Fruit fly (Drosophila melanogaster): ENCODE measurements around the gene CG10657.
A peak's percentile ranks its signal among the peaks of the same experiment; 100 is the strongest.

CG10657 gene

DNA sequence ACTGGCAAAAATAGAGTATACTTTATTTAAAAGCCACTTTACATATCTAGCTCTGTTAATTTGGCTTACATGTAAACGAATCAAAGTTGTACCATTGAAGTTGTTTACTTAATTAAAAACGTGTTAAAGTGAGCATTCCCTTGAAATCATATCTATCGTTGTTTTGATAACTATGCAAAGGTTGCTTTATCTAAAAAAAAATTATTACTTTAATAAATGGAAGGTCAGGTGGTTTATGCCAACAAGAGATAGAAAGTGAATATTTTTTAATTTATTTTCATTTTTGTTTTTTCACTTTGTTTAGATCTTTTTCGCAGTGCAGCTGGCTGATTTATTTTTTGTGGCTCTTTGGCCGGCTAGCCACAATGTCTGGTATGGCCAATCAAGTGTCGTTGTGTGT is 14.1 kb downstream of the CG10657 start (continued):
- peak; percentile 67 for TF ChIP-seq CG4820 (GFP tag; optimal IDR thresholded peaks at IDR 0.05)
- no peak for TF ChIP-seq chinmo (GFP tag; IDR thresholded peaks at IDR 0.05; ENCODE audit: partially characterized antibody)
- TF ChIP-seq Dll (GFP tag; IDR thresholded peaks at IDR 0.05; ENCODE audit: partially characterized antibody): no peak
- TF ChIP-seq CG11560 (tag; IDR thresholded peaks at IDR 0.05): no peak; the same call in 2 of the 3 replicates
- TF ChIP-seq eve (GFP tag; optimal IDR thresholded peaks at IDR 0.05): peak in 1 of 2 experiments; percentile 93
- TF ChIP-seq Stat92E (GFP tag; optimal IDR thresholded peaks at IDR 0.05): no peak
- peak; percentile 61 for TF ChIP-seq seq (GFP tag; IDR thresholded peaks at IDR 0.05)
- peak; percentile 47; the same call in 1 of the 2 replicates for TF ChIP-seq Rfx (GFP tag; IDR thresholded peaks at IDR 0.05)
- peak; percentile 52 for TF ChIP-seq Bteb2 (GFP tag; optimal IDR thresholded peaks at IDR 0.05)
- TF ChIP-seq CG2120 (GFP tag; optimal IDR thresholded peaks at IDR 0.05): peak; percentile 60
- peak; percentile 43 for TF ChIP-seq CG8281 (tag; optimal IDR thresholded peaks at IDR 0.05)
- TF ChIP-seq slbo (GFP tag; IDR thresholded peaks at IDR 0.05): peak; percentile 68
- peak; percentile 41 for TF ChIP-seq CG3281 (GFP tag; optimal IDR thresholded peaks at IDR 0.05)
- no peak for TF ChIP-seq hb (GFP tag; IDR thresholded peaks at IDR 0.05; ENCODE audit: partially characterized antibody)
- no peak for TF ChIP-seq zfh2 (GFP tag; optimal IDR thresholded peaks at IDR 0.05)
- TF ChIP-seq Atf6 (GFP tag; IDR thresholded peaks at IDR 0.05): peak; percentile 58; the same call in 1 of the 2 replicates
- peak; percentile 45; the same call in 1 of the 2 replicates for TF ChIP-seq esg (GFP tag; conservative IDR thresholded peaks at IDR 0.05)
- no peak for TF ChIP-seq CG16813 (GFP tag; IDR thresholded peaks at IDR 0.05; ENCODE audit: partially characterized antibody)
- peak; percentile 43; the same call in 1 of the 2 replicates for TF ChIP-seq dimm (GFP tag; IDR thresholded peaks at IDR 0.05)
- TF ChIP-seq CG4617 (GFP tag; optimal IDR thresholded peaks at IDR 0.05; ENCODE audit: borderline replicate concordance): peak; percentile 23
- TF ChIP-seq CG12299 (tag; optimal IDR thresholded peaks at IDR 0.05): peak; percentile 37
- peak; percentile 50 for TF ChIP-seq trem (tag; optimal IDR thresholded peaks at IDR 0.05)
- no peak for TF ChIP-seq fd102C (GFP tag; optimal IDR thresholded peaks at IDR 0.05)
- no peak for TF ChIP-seq CG10431 (GFP tag; optimal IDR thresholded peaks at IDR 0.05)
- peak; percentile 43 for TF ChIP-seq CG9817 (tag; optimal IDR thresholded peaks at IDR 0.05)
- peak; percentile 78 for TF ChIP-seq PHDP (tag; optimal IDR thresholded peaks at IDR 0.05)
- TF ChIP-seq maf-S (GFP tag; optimal IDR thresholded peaks at IDR 0.05): peak; percentile 20
- TF ChIP-seq CG13123 (GFP tag; optimal IDR thresholded peaks at IDR 0.05): peak; percentile 30
- no peak for TF ChIP-seq D (optimal IDR thresholded peaks at IDR 0.05)
- peak; percentile 84 for TF ChIP-seq D (GFP tag; optimal IDR thresholded peaks at IDR 0.05)
- TF ChIP-seq zen (tag; optimal IDR thresholded peaks at IDR 0.05): peak; percentile 13
- no peak for TF ChIP-seq bowl (GFP tag; IDR thresholded peaks at IDR 0.05)
- no peak for TF ChIP-seq vnd (GFP tag; IDR thresholded peaks at IDR 0.05; ENCODE audit: partially characterized antibody)
- peak in 1 of 2 experiments; percentile 1 for TF ChIP-seq Dfd (GFP tag; optimal IDR thresholded peaks at IDR 0.05)
- TF ChIP-seq wdn (GFP tag; IDR thresholded peaks at IDR 0.05): peak; percentile 22; the same call in 1 of the 2 replicates
- no peak for TF ChIP-seq HLH4C (GFP tag; IDR thresholded peaks at IDR 0.05; ENCODE audit: partially characterized antibody)
- TF ChIP-seq CG17612 (GFP tag; IDR thresholded peaks at IDR 0.05): no peak; the same call in 1 of the 2 replicates
- no peak for TF ChIP-seq CG31365 (tag; optimal IDR thresholded peaks at IDR 0.05)
- TF ChIP-seq fd64A (GFP tag; optimal IDR thresholded peaks at IDR 0.05): no peak
- peak; percentile 82 for TF ChIP-seq CG13424 (tag; optimal IDR thresholded peaks at IDR 0.05)
- TF ChIP-seq lilli (GFP tag; optimal IDR thresholded peaks at IDR 0.05): peak; percentile 70
- TF ChIP-seq Nf-YC (tag; optimal IDR thresholded peaks at IDR 0.05): peak; percentile 72
- peak; percentile 76 for TF ChIP-seq odd (GFP tag; optimal IDR thresholded peaks at IDR 0.05)
- TF ChIP-seq CG17912 (GFP tag; optimal IDR thresholded peaks at IDR 0.05): no peak
- peak; percentile 80 for TF ChIP-seq tgo (GFP tag; IDR thresholded peaks at IDR 0.05)
- TF ChIP-seq Sry-δ (GFP tag; optimal IDR thresholded peaks at IDR 0.05): peak; percentile 19
- TF ChIP-seq E2f1 (GFP tag; IDR thresholded peaks at IDR 0.05): peak; percentile 67
- no peak for TF ChIP-seq gfzf (GFP tag; optimal IDR thresholded peaks at IDR 0.05)
- TF ChIP-seq CG11247 (GFP tag; IDR thresholded peaks at IDR 0.05): peak; percentile 47; the same call in 1 of the 2 replicates
- peak; percentile 37 for TF ChIP-seq oc (tag; optimal IDR thresholded peaks at IDR 0.05)

Measured in whole organism, embryonic.